Fruit fly (Drosophila melanogaster) whole organism: Measurements from ENCODE around the gene CG14052.

Experiments used
- CG8478 ChIP-seq: fragments of >200 bp; optimal IDR thresholded peaks from 2 replicates; lab custom pipeline; 2018; ENCODE audit warnings: inconsistent platforms
- usp ChIP-seq: fragments of >200 bp; optimal IDR thresholded peaks from 2 replicates; lab custom pipeline; 2017; ENCODE audit warnings: missing biosample characterization, missing genetic modification characterization, mixed read lengths

DNA sequence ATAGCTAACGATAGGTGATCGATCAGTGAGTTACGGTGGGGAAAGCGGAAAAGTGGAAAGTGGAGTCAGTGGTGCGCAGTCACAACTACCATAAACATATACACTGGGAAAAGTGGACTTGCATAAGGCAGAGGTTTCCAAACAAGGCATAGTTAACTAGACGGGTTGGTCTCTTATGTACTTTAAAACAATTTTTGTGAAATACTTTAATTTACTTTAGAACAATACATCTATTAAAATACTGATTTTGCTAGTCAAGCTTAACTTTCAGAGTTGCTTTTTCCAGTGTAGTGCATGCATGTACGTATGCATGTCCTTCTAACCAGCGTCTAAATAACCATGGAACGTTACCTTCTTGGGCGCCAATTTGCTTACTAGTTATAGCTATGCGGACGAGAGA, 3.7 kb upstream of the CG14052 start:
- no peak for TF ChIP-seq CG8478
- no peak for TF ChIP-seq usp (GFP tag; lab: Kevin White, UChicago)
